In the genomic region with DNA sequence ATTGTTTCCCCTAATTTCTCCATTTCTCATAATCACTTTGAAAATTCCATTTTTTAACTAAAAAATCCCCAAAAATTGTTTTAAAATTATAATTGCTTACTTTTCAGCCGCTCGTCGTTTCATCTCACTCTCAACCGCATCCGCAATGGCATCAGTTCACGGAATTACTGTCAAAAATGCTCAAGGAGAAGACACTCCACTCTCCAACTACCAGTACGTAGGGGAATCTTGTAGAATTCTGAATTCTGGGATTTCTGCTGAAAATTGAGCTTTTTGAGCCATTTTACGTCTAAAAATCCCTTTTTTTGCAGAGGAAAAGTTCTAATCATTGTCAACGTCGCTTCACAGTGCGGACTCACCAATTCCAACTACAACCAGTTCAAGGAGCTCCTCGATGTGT, we compare ENCODE assay signal across 2 worm cellular contexts.
TF ChIP-seq lines count a peak whose summit lies in the region.

No protein-coding gene starts in this region.

TF ChIP-seq in whole organism, L4 larva, 104 proteins besides CTCF, POLR2A, EP300 and RAD21:
- TF ChIP-seq hlh-11 (tag; optimal IDR thresholded peaks at IDR 0.05; lab: Kevin White, UChicago) (no peak), arid-1 (GFP tag; conservative IDR thresholded peaks at IDR 0.05; lab: Robert Waterston, UW) (no peak), egl-43 (GFP tag; IDR thresholded peaks at IDR 0.05; lab: Robert Waterston, UW) (peak; percentile 53; the same call in 1 of the 2 replicates), pqm-1 (tag; optimal IDR thresholded peaks at IDR 0.05; lab: Kevin White, UChicago) (no peak), ZK337.2 (GFP tag; IDR thresholded peaks at IDR 0.05; lab: Robert Waterston, UW) (0 out of 2 replicates have a peak, but pooled peaks have one; percentile 9), nhr-10 (tag; optimal IDR thresholded peaks at IDR 0.05; lab: Kevin White, UChicago) (no peak), F37D6.2 (tag; optimal IDR thresholded peaks at IDR 0.05; lab: Kevin White, UChicago) (no peak), madf-5 (GFP tag; IDR thresholded peaks at IDR 0.05; lab: Robert Waterston, UW) (no peak), D1046.2 (GFP tag; IDR thresholded peaks at IDR 0.05; lab: Robert Waterston, UW) (0 out of 2 replicates have a peak, but pooled peaks have one; percentile 61), sdz-12 (GFP tag; optimal IDR thresholded peaks at IDR 0.05; lab: Kevin White, UChicago) (no peak)

TF ChIP-seq in whole organism, young adult, 124 proteins besides CTCF, POLR2A, EP300 and RAD21:
- no peak for TF ChIP-seq egrh-3 (GFP tag; IDR thresholded peaks at IDR 0.05; lab: Robert Waterston, UW)
- TF ChIP-seq efl-1 (GFP tag; optimal IDR thresholded peaks at IDR 0.05; lab: Kevin White, UChicago): no peak
- 0 out of 2 replicates have a peak, but pooled peaks have one; percentile 8 for TF ChIP-seq dox-1 (GFP tag; IDR thresholded peaks at IDR 0.05; lab: Robert Waterston, UW)
TF ChIP-seq in whole organism, young adult: peak in this region for 1.
